Worm (Caenorhabditis elegans) whole organism, L4 larva: ENCODE results near the gene cut-1.
A peak's percentile ranks its signal among the peaks of the same experiment; 100 is the strongest.

Experiments
- D1046.2 ChIP-seq: fragments of 200-800 bp; sonication (Bioruptor generic); IDR thresholded peaks from 2 replicates; pipeline ENCODE4 v1.3.6; 2022; ENCODE audit warnings: missing genetic modification characterization, missing compliant biosample characterization
- F26F4.8 ChIP-seq: fragments of 200-800 bp; sonication (Bioruptor generic); conservative IDR thresholded peaks from 2 replicates; pipeline ENCODE4 v1.3.6; 2022; ENCODE audit warnings: missing genetic modification characterization, missing compliant biosample characterization
- F44E2.7 ChIP-seq: fragments of 200-800 bp; sonication (Bioruptor generic); IDR thresholded peaks from 2 replicates; pipeline ENCODE4 v2.1.2; 2022; ENCODE audit warnings: missing genetic modification characterization, missing compliant biosample characterization
- T20F7.1 ChIP-seq: fragments of 200-800 bp; sonication (Bioruptor generic); optimal IDR thresholded peaks from 2 replicates; lab custom pipeline; 2018; ENCODE audit warnings: mild to moderate bottlenecking, missing genetic modification characterization, missing compliant biosample characterization
- ZK337.2 ChIP-seq: fragments of 200-800 bp; sonication (Bioruptor generic); IDR thresholded peaks from 2 replicates; pipeline ENCODE4 v1.3.6; 2022; ENCODE audit warnings: missing genetic modification reagents, missing genetic modification characterization, missing compliant biosample characterization
- aha-1 ChIP-seq: fragments of 150-350 bp; peaks from one replicate; lab custom pipeline; 2014; ENCODE audit warnings: missing biosample characterization, missing genetic modification characterization
- ama-1 ChIP-seq: fragments of 150-350 bp; optimal IDR thresholded peaks from 2 replicates; lab custom pipeline; 2014; ENCODE audit warnings: inconsistent platforms, mixed read lengths
- attf-4 ChIP-seq: sonication (generic microtip); optimal IDR thresholded peaks from 3 replicates; lab custom pipeline; 2017; ENCODE audit warnings: missing biosample characterization, missing genetic modification characterization
- ceh-62 ChIP-seq: sonication (generic microtip); optimal IDR thresholded peaks from 2 replicates; lab custom pipeline; 2017; ENCODE audit warnings: missing biosample characterization, missing genetic modification characterization
- ctbp-1 ChIP-seq: fragments of 200-800 bp; sonication (Bioruptor generic); IDR thresholded peaks from 2 replicates; pipeline ENCODE4 v1.3.6; 2022; ENCODE audit warnings: missing genetic modification reagents, missing genetic modification characterization, missing compliant biosample characterization
- daf-8 ChIP-seq: fragments of 200-800 bp; sonication (Bioruptor generic); IDR thresholded peaks from 2 replicates; pipeline ENCODE4 v1.3.6; 2022; ENCODE audit warnings: missing genetic modification characterization, missing compliant biosample characterization
- egl-27 ChIP-seq: sonication (generic microtip); optimal IDR thresholded peaks from 3 replicates; lab custom pipeline; 2017; ENCODE audit warnings: missing biosample characterization, missing genetic modification reagents, missing genetic modification characterization
- lin-13 ChIP-seq: fragments of 150-350 bp; optimal IDR thresholded peaks from 2 replicates; lab custom pipeline; 2014; ENCODE audit warnings: missing biosample characterization, missing genetic modification reagents, missing genetic modification characterization
- lin-15B ChIP-seq: fragments of 150-350 bp; sonication (generic microtip); optimal IDR thresholded peaks from 3 replicates; lab custom pipeline; 2014; ENCODE audit warnings: missing biosample characterization, missing genetic modification characterization
- lin-38 ChIP-seq: fragments of 200-800 bp; sonication (Bioruptor generic); IDR thresholded peaks from 2 replicates; pipeline ENCODE4 v1.3.6; 2022; ENCODE audit warnings: missing genetic modification reagents, missing genetic modification characterization, missing compliant biosample characterization
- mep-1 ChIP-seq: fragments of 150-350 bp; sonication (generic microtip); optimal IDR thresholded peaks from 3 replicates; lab custom pipeline; 2014; ENCODE audit warnings: missing biosample characterization, missing genetic modification characterization
- nhr-102 ChIP-seq: sonication (generic microtip); optimal IDR thresholded peaks from 2 replicates; lab custom pipeline; 2016; ENCODE audit warnings: mild to moderate bottlenecking, missing genetic modification characterization, moderate library complexity, missing compliant biosample characterization
- nhr-48 ChIP-seq: sonication (generic microtip); optimal IDR thresholded peaks from 2 replicates; lab custom pipeline; 2016; ENCODE audit warnings: mild to moderate bottlenecking, missing genetic modification characterization, missing compliant biosample characterization
- nhr-6 ChIP-seq: fragments of 150-350 bp; optimal IDR thresholded peaks from 2 replicates; lab custom pipeline; 2014; ENCODE audit warnings: missing biosample characterization, missing genetic modification characterization
- nhr-77 ChIP-seq: fragments of 150-350 bp; optimal IDR thresholded peaks from 2 replicates; lab custom pipeline; 2014; ENCODE audit warnings: missing biosample characterization, missing genetic modification characterization
- php-3 ChIP-seq: fragments of 200-800 bp; sonication (Bioruptor generic); IDR thresholded peaks from 2 replicates; pipeline ENCODE4 v1.3.6; 2022; ENCODE audit warnings: missing genetic modification reagents, missing genetic modification characterization, missing compliant biosample characterization
- pqm-1 ChIP-seq: sonication (generic microtip); optimal IDR thresholded peaks from 2 replicates; lab custom pipeline; 2017; ENCODE audit warnings: missing biosample characterization, missing genetic modification characterization
- rbr-2 ChIP-seq: sonication (generic microtip); optimal IDR thresholded peaks from 2 replicates; lab custom pipeline; 2016; ENCODE audit warnings: missing genotype, missing genetic modification characterization, missing compliant biosample characterization
- saeg-2 ChIP-seq: fragments of 200-800 bp; sonication (Bioruptor generic); IDR thresholded peaks from 2 replicates; pipeline ENCODE4 v1.3.6; 2022; ENCODE audit warnings: missing genetic modification reagents, missing genetic modification characterization, missing compliant biosample characterization
- sdz-12 ChIP-seq: fragments of 200-800 bp; sonication (Bioruptor generic); optimal IDR thresholded peaks from 2 replicates; lab custom pipeline; 2018; ENCODE audit warnings: mild to moderate bottlenecking, missing genetic modification characterization, missing compliant biosample characterization
- set-16 ChIP-seq: fragments of 200-800 bp; sonication (Bioruptor generic); IDR thresholded peaks from 2 replicates; pipeline ENCODE4 v1.3.6; 2022; ENCODE audit warnings: missing genetic modification reagents, missing genetic modification characterization, missing compliant biosample characterization
- unc-62 ChIP-seq, 3 experiments: fragments of 150-350 bp in 1 of 3; sonication (generic microtip); optimal IDR thresholded peaks in 2 of 3; peaks in 1 of 3; 1 replicate in 1 of 3; 2 replicates in 2 of 3; lab custom pipeline; 2014 to 2017; ENCODE audit warnings: missing biosample characterization in 3 of 3, missing genetic modification characterization in 3 of 3, missing genetic modification reagents in 3 of 3, missing genotype in 1 of 3
- zfp-2 ChIP-seq: sonication (generic microtip); optimal IDR thresholded peaks from 2 replicates; lab custom pipeline; 2016; ENCODE audit warnings: mild to moderate bottlenecking, missing genetic modification characterization, missing compliant biosample characterization
- ztf-7 ChIP-seq: fragments of 150-350 bp; optimal IDR thresholded peaks from 2 replicates; lab custom pipeline; 2014; ENCODE audit warnings: missing biosample characterization, missing genetic modification characterization

The cut-1 gene

DNA sequence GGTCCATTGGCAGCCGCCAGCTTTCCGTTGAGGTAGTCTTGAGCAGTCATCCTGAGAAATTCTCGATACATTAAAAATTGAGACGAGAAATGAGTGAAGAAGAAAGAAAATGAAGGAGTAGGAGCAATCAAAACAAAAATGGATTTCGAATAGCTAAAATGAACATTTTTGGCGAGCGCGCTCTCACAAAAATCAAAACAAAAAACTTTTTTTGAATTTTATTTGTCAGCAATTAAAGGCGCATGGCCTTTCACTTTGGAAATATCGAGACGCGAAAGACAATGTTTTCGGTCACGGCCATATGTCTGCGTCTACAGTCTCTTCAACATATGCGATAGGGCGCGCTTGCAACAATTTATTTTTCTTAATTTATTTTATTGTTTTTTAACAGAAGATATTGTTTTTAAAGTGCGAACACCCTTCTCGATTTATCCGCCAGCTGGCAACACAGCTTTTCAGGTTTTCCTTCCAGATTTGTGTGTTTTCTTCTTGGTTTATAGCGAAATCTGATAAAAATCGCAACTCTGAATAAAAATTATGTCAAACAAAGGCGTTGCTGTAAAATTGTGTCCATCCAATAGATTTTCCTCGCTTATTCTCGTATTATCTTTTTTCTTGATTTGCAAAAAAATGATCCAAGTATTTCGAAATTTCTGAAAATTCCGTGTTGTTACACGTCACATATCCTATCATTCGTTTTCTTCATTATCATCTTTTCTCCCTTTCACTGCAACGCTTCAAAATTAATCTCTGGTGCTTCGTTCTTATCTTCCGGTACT lies 29.9 kb upstream of the cut-1 start, which contains the start of the genes rpn-9 and T06D8.9 (continued):
- TF ChIP-seq rbr-2 (tag; lab: Kevin White, UChicago) (peak; percentile 70), php-3 (GFP tag; lab: Robert Waterston, UW) (no peak), nhr-102 (tag; lab: Kevin White, UChicago) (peak; percentile 36), lin-15B (no peak), F44E2.7 (GFP tag; lab: Robert Waterston, UW) (no peak), ceh-62 (no peak), lin-13 (GFP tag; lab: Kevin White, UChicago) (peak; percentile 87), nhr-48 (tag; lab: Kevin White, UChicago) (no peak), ama-1 (lab: Kevin White, UChicago) (peak; percentile 37), saeg-2 (GFP tag; lab: Robert Waterston, UW) (no peak), pqm-1 (tag; lab: Kevin White, UChicago) (peak; percentile 4), nhr-77 (tag; lab: Kevin White, UChicago) (peak; percentile 72), nhr-6 (peak; percentile 36)

DNA sequence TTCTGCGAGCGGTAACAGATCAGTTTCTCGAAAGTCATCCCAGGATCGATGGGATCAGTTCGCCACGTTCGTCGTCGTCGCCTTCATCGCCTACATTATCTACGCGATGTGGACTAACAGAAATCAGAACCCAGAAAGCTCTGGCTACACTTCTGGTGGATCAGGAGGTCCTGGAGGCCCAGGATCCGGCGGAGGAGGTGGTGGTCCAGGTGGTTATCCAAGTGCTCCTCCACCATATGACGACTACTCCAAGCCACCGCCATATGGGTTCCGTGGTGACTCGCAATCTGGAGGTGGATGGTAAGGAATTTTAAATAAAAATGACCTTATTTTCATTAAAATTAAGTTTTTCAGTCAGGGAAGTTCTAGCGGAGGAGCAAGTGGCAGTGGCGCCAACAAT lies 28.7 kb upstream of the cut-1 start:
- TF ChIP-seq set-16: peak; percentile 53
- TF ChIP-seq T20F7.1 (GFP tag; lab: Kevin White, UChicago): no peak
- no peak for TF ChIP-seq sdz-12 (GFP tag; lab: Kevin White, UChicago)
- no peak for TF ChIP-seq D1046.2 (GFP tag; lab: Robert Waterston, UW)
- no peak for TF ChIP-seq F26F4.8 (GFP tag; lab: Robert Waterston, UW)

DNA sequence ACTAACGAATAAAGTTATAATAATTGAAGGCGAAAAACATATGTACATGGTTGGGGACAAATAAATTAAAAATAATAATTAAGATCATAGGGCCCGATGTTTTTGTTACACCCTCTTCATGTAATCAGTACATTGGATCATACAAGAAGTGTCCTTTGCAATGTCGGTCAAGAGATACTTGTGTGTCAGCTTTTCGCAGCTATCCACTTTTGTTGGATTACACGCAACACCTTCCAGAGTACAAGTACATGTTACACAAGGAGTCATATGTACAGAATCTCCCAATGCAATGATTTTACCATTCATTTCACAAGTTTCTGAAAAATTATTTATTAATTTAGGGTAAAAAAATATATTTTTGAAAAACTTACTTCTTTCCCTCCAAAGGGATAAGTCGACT lies 28.0 kb upstream of the cut-1 start:
- TF ChIP-seq attf-4 (tag; lab: Kevin White, UChicago) (no peak), egl-27 (tag; lab: Kevin White, UChicago) (no peak), aha-1 (tag; lab: Kevin White, UChicago) (peak; percentile 68), zfp-2 (tag; lab: Kevin White, UChicago) (no peak), ZK337.2 (GFP tag; lab: Robert Waterston, UW) (no peak), lin-38 (GFP tag; lab: Robert Waterston, UW) (peak; percentile 36; the same call in 1 of the 2 replicates)

DNA sequence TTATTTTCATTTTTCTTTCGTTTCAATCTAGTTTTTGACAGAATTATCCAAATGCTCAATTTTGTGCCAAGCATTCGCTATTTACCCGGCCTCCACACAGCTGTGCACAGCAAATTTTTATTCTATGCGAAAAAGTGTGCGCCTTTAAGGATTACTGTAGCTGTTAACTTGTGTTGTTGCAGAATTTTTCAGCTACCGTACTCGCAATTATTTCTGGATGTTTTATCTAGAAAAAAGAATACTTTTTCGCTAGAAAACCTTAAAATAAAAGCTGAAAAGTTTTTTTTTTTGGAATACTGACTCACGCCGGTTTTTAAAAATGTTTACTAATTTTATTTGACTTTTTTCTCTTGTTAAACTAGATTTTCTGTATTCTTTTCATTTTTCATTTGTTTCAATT lies 27.4 kb upstream of the cut-1 start:
- no peak for TF ChIP-seq ctbp-1
- no peak for TF ChIP-seq rbr-2 (tag; lab: Kevin White, UChicago)
- no peak for TF ChIP-seq ztf-7 (tag; lab: Kevin White, UChicago)
- TF ChIP-seq mep-1: no peak
- no peak for TF ChIP-seq pqm-1 (tag; lab: Kevin White, UChicago)

DNA sequence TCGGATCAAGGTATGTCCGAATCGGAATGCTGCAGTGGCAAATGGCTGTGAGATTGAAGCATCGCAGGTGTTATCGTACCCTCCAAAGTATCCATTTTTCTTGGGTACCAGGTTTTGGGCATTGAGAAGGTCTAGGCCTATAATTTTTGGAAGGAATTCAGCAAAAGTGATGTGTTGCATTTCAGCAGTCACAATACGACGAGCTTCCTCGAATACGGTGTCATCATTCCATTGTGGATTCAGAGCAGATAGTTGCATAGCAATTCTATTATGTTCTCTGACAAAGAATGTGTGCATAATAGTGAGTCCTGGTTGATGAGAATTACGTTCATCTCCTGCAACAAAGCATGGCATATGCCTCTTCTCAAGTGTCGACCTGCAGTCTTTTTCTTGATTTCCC lies 26.0 kb upstream of the cut-1 start:
- TF ChIP-seq aha-1 (tag; lab: Kevin White, UChicago): peak; percentile 80
- TF ChIP-seq unc-62 (GFP tag; optimal IDR thresholded peaks at IDR 0.05 in 1 of 2; lab: Kevin White, UChicago): peak in 1 of 2 experiments; percentile 98
- no peak for TF ChIP-seq unc-62 (tag; optimal IDR thresholded peaks at IDR 0.05; lab: Kevin White, UChicago)
- TF ChIP-seq egl-27 (tag; lab: Kevin White, UChicago): no peak

DNA sequence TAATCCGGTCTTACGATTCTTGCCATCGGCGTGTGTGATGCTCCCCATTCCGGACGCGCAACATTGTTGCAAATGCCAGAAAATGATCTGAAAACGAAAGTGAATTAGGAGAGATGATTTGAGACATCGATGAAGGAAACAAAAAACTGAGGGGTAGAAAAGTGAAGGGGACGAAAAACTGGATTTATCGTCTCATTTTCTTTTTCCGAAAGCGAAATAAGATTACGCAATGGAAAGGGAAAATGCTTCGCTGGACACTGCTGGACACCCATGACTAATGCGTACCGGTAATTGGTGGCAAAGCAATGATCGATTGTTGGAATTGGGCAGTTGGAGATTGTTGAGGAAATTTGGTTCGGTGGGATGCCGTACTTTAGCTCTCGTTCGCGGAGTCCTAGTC lies 22.4 kb upstream of the cut-1 start:
- TF ChIP-seq daf-8 (GFP tag; lab: Robert Waterston, UW) (no peak), unc-62 (GFP tag; optimal IDR thresholded peaks at IDR 0.05 in 1 of 2; lab: Kevin White, UChicago) (peak in 1 of 2 experiments; percentile 85), unc-62 (tag; optimal IDR thresholded peaks at IDR 0.05; lab: Kevin White, UChicago) (no peak)
- TF ChIP-seq, all 104 proteins: peak for 1
